Fruit fly (Drosophila melanogaster) whole organism, pupa: ENCODE measurements around the gene Pect.

Experiments
- CG10348 ChIP-seq: fragments of 200-800 bp; sonication (Bioruptor generic); IDR thresholded peaks from 2 replicates; pipeline ENCODE4 v1.3.6; 2022; ENCODE audit warnings: missing biosample characterization, missing genetic modification characterization
- CG12605 ChIP-seq: fragments of 200-800 bp; sonication (Bioruptor generic); IDR thresholded peaks from 2 replicates; pipeline ENCODE4 v1.3.6; 2022; ENCODE audit warnings: missing biosample characterization, missing genetic modification characterization
- CG14655 ChIP-seq: fragments of 200-800 bp; sonication (Bioruptor generic); optimal IDR thresholded peaks from 3 replicates; lab custom pipeline; 2017; ENCODE audit warnings: mild to moderate bottlenecking, missing biosample characterization, missing genetic modification reagents, missing genetic modification characterization
- CG34367 ChIP-seq: fragments of 200-800 bp; sonication (Bioruptor generic); optimal IDR thresholded peaks from 2 replicates; lab custom pipeline; 2018; ENCODE audit warnings: missing biosample characterization, mild to moderate bottlenecking, missing genetic modification characterization
- D1 ChIP-seq: fragments of 200-800 bp; sonication (Bioruptor generic); optimal IDR thresholded peaks from 2 replicates; lab custom pipeline; 2018; ENCODE audit warnings: missing biosample characterization, mild to moderate bottlenecking, missing genetic modification characterization, moderate library complexity
- EcR ChIP-seq: fragments of 200-800 bp; sonication (Bioruptor generic); optimal IDR thresholded peaks from 3 replicates; lab custom pipeline; 2019; ENCODE audit warnings: missing biosample characterization, missing genetic modification characterization, mild to moderate bottlenecking, moderate library complexity, missing genetic modification reagents
- Snoo ChIP-seq: fragments of 200-800 bp; sonication (Bioruptor generic); optimal IDR thresholded peaks from 3 replicates; lab custom pipeline; 2017; ENCODE audit warnings: missing biosample characterization, mild to moderate bottlenecking, missing genetic modification characterization, inconsistent platforms
- fd96Ca ChIP-seq: fragments of 200-800 bp; sonication (Bioruptor generic); IDR thresholded peaks from 3 replicates; pipeline ENCODE4 v1.3.6; 2022; ENCODE audit warnings: missing biosample characterization, missing genetic modification characterization
- gl ChIP-seq: fragments of 200-800 bp; sonication (Bioruptor generic); optimal IDR thresholded peaks from 2 replicates; lab custom pipeline; 2018; ENCODE audit warnings: missing biosample characterization, mild to moderate bottlenecking, missing genetic modification characterization

DNA sequence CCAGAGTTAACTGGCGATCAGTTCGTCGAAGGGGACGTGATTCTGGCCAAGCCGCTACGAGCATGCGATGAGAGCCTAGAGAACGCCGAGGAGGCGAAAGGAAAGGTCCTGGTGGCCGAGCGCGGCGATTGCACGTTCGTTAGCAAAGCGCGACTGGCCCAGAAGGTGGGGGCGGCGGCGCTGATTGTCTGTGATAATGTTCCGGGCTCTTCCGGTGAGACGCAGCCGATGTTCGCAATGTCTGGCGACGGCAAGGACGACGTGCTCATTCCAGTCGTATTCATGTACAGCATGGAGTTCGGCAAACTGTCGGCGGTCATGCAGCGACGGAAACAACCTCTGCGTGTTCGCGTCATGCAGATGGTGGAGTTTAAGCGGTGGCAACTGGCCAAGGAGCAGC is 7.7 kb upstream of the Pect start:
- no peak for TF ChIP-seq fd96Ca (GFP tag; lab: Robert Waterston, UW)
- no peak for TF ChIP-seq CG12605
- TF ChIP-seq CG14655 (GFP tag; lab: Kevin White, UChicago), result no peak
- no peak for TF ChIP-seq gl
- TF ChIP-seq CG10348 (GFP tag; lab: Robert Waterston, UW), result no peak
- no peak for TF ChIP-seq D1 (tag; lab: Kevin White, UChicago)
- no peak for TF ChIP-seq CG34367 (tag; lab: Kevin White, UChicago)
- no peak for TF ChIP-seq Snoo (tag; lab: Kevin White, UChicago)
- TF ChIP-seq EcR (GFP tag; lab: Kevin White, UChicago), result no peak
